Worm (Caenorhabditis elegans) whole organism, young adult: ENCODE measurements around the gene grl-7.

ENCODE experiments used
- F22D6.2 ChIP-seq: sonication (generic microtip); optimal IDR thresholded peaks from 2 replicates; lab custom pipeline; 2016; ENCODE audit warnings: mild to moderate bottlenecking, missing genetic modification characterization, missing compliant biosample characterization
- F49E8.2 ChIP-seq: sonication (generic microtip); optimal IDR thresholded peaks from 3 replicates; lab custom pipeline; 2017; ENCODE audit warnings: missing genetic modification characterization, mild to moderate bottlenecking, missing compliant biosample characterization, antibody characterized with exemption, moderate library complexity; ENCODE audit not compliant: insufficient read depth
- Y95B8A.8 ChIP-seq: fragments of 200-800 bp; sonication (Bioruptor generic); IDR thresholded peaks from 2 replicates; pipeline ENCODE4 v1.3.6; 2022; ENCODE audit warnings: missing genetic modification reagents, missing genetic modification characterization, missing compliant biosample characterization
- aptf-2 ChIP-seq: fragments of 200-800 bp; sonication (Bioruptor generic); conservative IDR thresholded peaks from 2 replicates; pipeline ENCODE4 v1.3.6; 2022; ENCODE audit warnings: missing genetic modification reagents, missing genetic modification characterization, missing compliant biosample characterization
- aptf-3 ChIP-seq: fragments of 200-800 bp; sonication (Bioruptor generic); IDR thresholded peaks from 2 replicates; pipeline ENCODE4 v1.3.6; 2022; ENCODE audit warnings: missing genetic modification characterization, missing compliant biosample characterization
- nhr-90 ChIP-seq: sonication (generic microtip); optimal IDR thresholded peaks from 2 replicates; lab custom pipeline; 2016; ENCODE audit warnings: missing genotype, mild to moderate bottlenecking, missing genetic modification characterization, missing compliant biosample characterization
- tbx-9 ChIP-seq: sonication (generic microtip); optimal IDR thresholded peaks from 2 replicates; lab custom pipeline; 2016; ENCODE audit warnings: borderline replicate concordance, missing genetic modification characterization, inconsistent platforms, missing compliant biosample characterization
- unc-130 ChIP-seq: sonication (generic microtip); optimal IDR thresholded peaks from 2 replicates; lab custom pipeline; 2016; ENCODE audit warnings: missing genetic modification reagents, missing genetic modification characterization, missing compliant biosample characterization
- ztf-22 ChIP-seq: fragments of 200-800 bp; sonication (Bioruptor generic); optimal IDR thresholded peaks from 2 replicates; lab custom pipeline; 2018; ENCODE audit warnings: mild to moderate bottlenecking, missing genetic modification characterization, moderate library complexity, missing compliant biosample characterization

DNA sequence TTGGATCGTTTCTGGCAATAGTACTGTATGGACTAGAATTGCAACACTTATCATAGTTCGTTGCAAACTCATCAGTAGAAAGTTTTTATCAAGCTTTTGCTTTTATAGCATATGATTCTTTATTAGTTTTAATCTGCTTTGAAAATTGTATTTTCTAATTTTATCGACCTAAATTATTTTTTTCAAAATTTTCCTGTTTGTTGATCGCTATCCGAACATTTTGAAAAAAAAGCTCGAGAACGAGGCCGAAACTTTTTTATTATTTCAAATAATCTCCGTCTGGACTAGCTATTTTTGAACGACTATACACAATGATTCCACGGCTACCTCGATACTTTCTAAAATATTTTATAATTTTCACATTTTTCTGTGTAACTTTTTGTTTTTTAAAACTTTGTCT is 39.6 kb upstream of the grl-7 start, which contains the start of gene F55C10.4:
- TF ChIP-seq ztf-22 (GFP tag; lab: Kevin White, UChicago) (no peak), aptf-2 (no peak), unc-130 (GFP tag; lab: Kevin White, UChicago) (no peak), tbx-9 (tag; lab: Kevin White, UChicago) (no peak), F49E8.2 (tag; lab: Kevin White, UChicago) (no peak), F22D6.2 (tag; lab: Kevin White, UChicago) (no peak), nhr-90 (tag; lab: Kevin White, UChicago) (no peak), aptf-3 (GFP tag; lab: Robert Waterston, UW) (no peak), Y95B8A.8 (GFP tag; lab: Robert Waterston, UW) (no peak)
